Worm (Caenorhabditis elegans) whole organism, L4 larva: ENCODE data around the gene acbp-4.

Experiments used
- F26F4.8 ChIP-seq: fragments of 200-800 bp; sonication (Bioruptor generic); conservative IDR thresholded peaks from 2 replicates; pipeline ENCODE4 v1.3.6; 2022; ENCODE audit warnings: missing genetic modification characterization, missing compliant biosample characterization
- T20F7.1 ChIP-seq: fragments of 200-800 bp; sonication (Bioruptor generic); optimal IDR thresholded peaks from 2 replicates; lab custom pipeline; 2018; ENCODE audit warnings: mild to moderate bottlenecking, missing genetic modification characterization, missing compliant biosample characterization
- Y48G9A.11 ChIP-seq: fragments of 200-800 bp; sonication (Bioruptor generic); IDR thresholded peaks from 2 replicates; pipeline ENCODE4 v1.3.6; 2022; ENCODE audit warnings: missing genetic modification reagents, missing genetic modification characterization, missing compliant biosample characterization
- Y5F2A.4 ChIP-seq: fragments of 200-800 bp; sonication (Bioruptor generic); optimal IDR thresholded peaks from 2 replicates; lab custom pipeline; 2018; ENCODE audit warnings: mild to moderate bottlenecking, missing genetic modification characterization, missing compliant biosample characterization
- Y75B8A.6 ChIP-seq: fragments of 200-800 bp; sonication (Bioruptor generic); IDR thresholded peaks from 2 replicates; pipeline ENCODE4 v1.3.6; 2022; ENCODE audit warnings: missing genetic modification reagents, missing genetic modification characterization, missing compliant biosample characterization
- aha-1 ChIP-seq: fragments of 150-350 bp; peaks from one replicate; lab custom pipeline; 2014; ENCODE audit warnings: missing biosample characterization, missing genetic modification characterization
- ceh-28 ChIP-seq: fragments of 150-350 bp; optimal IDR thresholded peaks from 2 replicates; lab custom pipeline; 2014; ENCODE audit warnings: missing biosample characterization, missing genetic modification reagents, missing genetic modification characterization
- ceh-44 ChIP-seq: fragments of 200-800 bp; sonication (Bioruptor generic); IDR thresholded peaks from 2 replicates; pipeline ENCODE4 v1.3.6; 2022; ENCODE audit warnings: missing genetic modification reagents, missing genetic modification characterization, missing compliant biosample characterization
- ceh-62 ChIP-seq: sonication (generic microtip); optimal IDR thresholded peaks from 2 replicates; lab custom pipeline; 2017; ENCODE audit warnings: missing biosample characterization, missing genetic modification characterization
- ceh-82 ChIP-seq: sonication (generic microtip); optimal IDR thresholded peaks from 2 replicates; lab custom pipeline; 2017; ENCODE audit warnings: missing biosample characterization, missing genetic modification characterization
- daf-12 ChIP-seq: fragments of 150-350 bp; optimal IDR thresholded peaks from 2 replicates; lab custom pipeline; 2014; ENCODE audit warnings: missing biosample characterization, missing genetic modification reagents, missing genetic modification characterization
- daf-16 ChIP-seq, 3 experiments: sonication (generic microtip); optimal IDR thresholded peaks; 2 replicates each; lab custom pipeline; 2016 to 2017; ENCODE audit warnings: missing genetic modification characterization in 3 of 3, missing genetic modification reagents in 3 of 3, mild to moderate bottlenecking in 2 of 3, missing compliant biosample characterization in 2 of 3, missing biosample characterization in 1 of 3, moderate library complexity in 1 of 3
- daf-8 ChIP-seq: fragments of 200-800 bp; sonication (Bioruptor generic); IDR thresholded peaks from 2 replicates; pipeline ENCODE4 v1.3.6; 2022; ENCODE audit warnings: missing genetic modification characterization, missing compliant biosample characterization
- dmd-6 ChIP-seq: fragments of 200-800 bp; sonication (Bioruptor generic); IDR thresholded peaks from 2 replicates; pipeline ENCODE4 v1.3.6; 2022; ENCODE audit warnings: missing genetic modification reagents, missing genetic modification characterization, missing compliant biosample characterization
- dmd-8 ChIP-seq: fragments of 200-800 bp; sonication (Bioruptor generic); IDR thresholded peaks from 2 replicates; pipeline ENCODE4 v1.3.6; 2022; ENCODE audit warnings: missing genetic modification characterization, missing compliant biosample characterization
- dve-1 ChIP-seq: sonication (generic microtip); optimal IDR thresholded peaks from 2 replicates; lab custom pipeline; 2017; ENCODE audit warnings: antibody characterized with exemption, mild to moderate bottlenecking, missing genetic modification characterization, missing compliant biosample characterization; ENCODE audit not compliant: insufficient read depth
- egl-27 ChIP-seq: sonication (generic microtip); optimal IDR thresholded peaks from 3 replicates; lab custom pipeline; 2017; ENCODE audit warnings: missing biosample characterization, missing genetic modification reagents, missing genetic modification characterization
- fkh-10 ChIP-seq: fragments of 150-350 bp; optimal IDR thresholded peaks from 2 replicates; lab custom pipeline; 2014; ENCODE audit warnings: missing biosample characterization, missing genetic modification reagents, missing genetic modification characterization
- gei-8 ChIP-seq: fragments of 200-800 bp; sonication (Bioruptor generic); optimal IDR thresholded peaks from 2 replicates; lab custom pipeline; 2018; ENCODE audit warnings: mild to moderate bottlenecking, missing genetic modification characterization, missing compliant biosample characterization
- hif-1 ChIP-seq, 2 experiments: sonication (generic microtip); optimal IDR thresholded peaks; 2 replicates each; lab custom pipeline; 2016 to 2017; ENCODE audit warnings: missing compliant biosample characterization in 2 of 2, missing genetic modification characterization in 2 of 2, missing genetic modification reagents in 2 of 2, missing genotype in 2 of 2, mild to moderate bottlenecking in 1 of 2
- hlh-11 ChIP-seq: fragments of 200-800 bp; sonication (Bioruptor generic); optimal IDR thresholded peaks from 2 replicates; lab custom pipeline; 2018; ENCODE audit warnings: mild to moderate bottlenecking, missing genetic modification characterization, missing compliant biosample characterization
- hlh-30 ChIP-seq: sonication (generic microtip); optimal IDR thresholded peaks from 2 replicates; lab custom pipeline; 2017; ENCODE audit warnings: antibody characterized with exemption, mild to moderate bottlenecking, missing genetic modification characterization, missing compliant biosample characterization; ENCODE audit not compliant: insufficient read depth
- jun-1 ChIP-seq: fragments of 150-350 bp; optimal IDR thresholded peaks from 2 replicates; lab custom pipeline; 2014; ENCODE audit warnings: missing biosample characterization, missing genetic modification reagents, missing genetic modification characterization
- lim-7 ChIP-seq: fragments of 200-800 bp; sonication (Bioruptor generic); IDR thresholded peaks from 2 replicates; pipeline ENCODE4 v1.3.6; 2022; ENCODE audit warnings: missing genetic modification characterization, missing compliant biosample characterization
- lin-29 ChIP-seq: fragments of 200-800 bp; sonication (Bioruptor generic); IDR thresholded peaks from 2 replicates; pipeline ENCODE4 v1.3.6; 2022; ENCODE audit warnings: missing genetic modification reagents, missing genetic modification characterization, missing compliant biosample characterization
- madf-5 ChIP-seq, 2 experiments: fragments of 200-800 bp; sonication (Bioruptor generic); IDR thresholded peaks; 2 replicates each; pipeline ENCODE4 v1.3.6; 2022; ENCODE audit warnings: missing compliant biosample characterization in 2 of 2, missing genetic modification characterization in 2 of 2
- mdl-1 ChIP-seq, 2 experiments: fragments of 150-350 bp in 1 of 2; sonication (generic microtip) in 1 of 2; optimal IDR thresholded peaks; 2 replicates each; lab custom pipeline; 2014 to 2017; ENCODE audit warnings: missing biosample characterization in 2 of 2, missing genetic modification characterization in 2 of 2
- mxl-3 ChIP-seq: fragments of 200-800 bp; sonication (Bioruptor generic); optimal IDR thresholded peaks from 2 replicates; lab custom pipeline; 2018; ENCODE audit warnings: mild to moderate bottlenecking, missing genetic modification characterization, missing compliant biosample characterization
- nhr-10 ChIP-seq: fragments of 150-350 bp; optimal IDR thresholded peaks from 2 replicates; lab custom pipeline; 2014; ENCODE audit warnings: missing biosample characterization, missing genetic modification characterization
- nhr-102 ChIP-seq: sonication (generic microtip); optimal IDR thresholded peaks from 2 replicates; lab custom pipeline; 2016; ENCODE audit warnings: mild to moderate bottlenecking, missing genetic modification characterization, moderate library complexity, missing compliant biosample characterization
- nhr-11 ChIP-seq: fragments of 150-350 bp; optimal IDR thresholded peaks from 2 replicates; lab custom pipeline; 2014; ENCODE audit warnings: missing biosample characterization, missing genetic modification characterization
- nhr-111 ChIP-seq: fragments of 200-800 bp; sonication (Bioruptor generic); optimal IDR thresholded peaks from 2 replicates; lab custom pipeline; 2018; ENCODE audit warnings: mild to moderate bottlenecking, missing genetic modification characterization, missing compliant biosample characterization
- nhr-237 ChIP-seq: sonication (generic microtip); optimal IDR thresholded peaks from 2 replicates; lab custom pipeline; 2017; ENCODE audit warnings: missing biosample characterization, missing genetic modification characterization
- nhr-41 ChIP-seq: fragments of 200-800 bp; sonication (Bioruptor generic); IDR thresholded peaks from 2 replicates; pipeline ENCODE4 v1.3.6; 2022; ENCODE audit warnings: missing genetic modification reagents, missing genetic modification characterization, missing compliant biosample characterization
- nhr-76 ChIP-seq: fragments of 150-350 bp; optimal IDR thresholded peaks from 2 replicates; lab custom pipeline; 2014; ENCODE audit warnings: missing biosample characterization, missing genetic modification characterization
- pha-4 ChIP-seq, 2 experiments: fragments of 150-350 bp in 1 of 2; fragments of 200-800 bp in 1 of 2; sonication (Bioruptor generic) in 1 of 2; IDR thresholded peaks in 1 of 2; optimal IDR thresholded peaks in 1 of 2; 2 replicates each; pipeline versions ENCODE4 v1.3.6 to Lab custom; 2014 to 2022; ENCODE audit warnings: missing genetic modification characterization in 2 of 2, missing genetic modification reagents in 2 of 2, missing biosample characterization in 1 of 2, missing compliant biosample characterization in 1 of 2
- php-3 ChIP-seq: fragments of 200-800 bp; sonication (Bioruptor generic); IDR thresholded peaks from 2 replicates; pipeline ENCODE4 v1.3.6; 2022; ENCODE audit warnings: missing genetic modification reagents, missing genetic modification characterization, missing compliant biosample characterization
- pqm-1 ChIP-seq: sonication (generic microtip); optimal IDR thresholded peaks from 2 replicates; lab custom pipeline; 2017; ENCODE audit warnings: missing biosample characterization, missing genetic modification characterization
- rbr-2 ChIP-seq: sonication (generic microtip); optimal IDR thresholded peaks from 2 replicates; lab custom pipeline; 2016; ENCODE audit warnings: missing genotype, missing genetic modification characterization, missing compliant biosample characterization
- sdz-12 ChIP-seq: fragments of 200-800 bp; sonication (Bioruptor generic); optimal IDR thresholded peaks from 2 replicates; lab custom pipeline; 2018; ENCODE audit warnings: mild to moderate bottlenecking, missing genetic modification characterization, missing compliant biosample characterization
- snpc-1.2 ChIP-seq: fragments of 200-800 bp; sonication (Bioruptor generic); IDR thresholded peaks from 2 replicates; pipeline ENCODE4 v1.3.6; 2022; ENCODE audit warnings: missing genetic modification reagents, missing genetic modification characterization, missing compliant biosample characterization
- spr-3 ChIP-seq: fragments of 200-800 bp; sonication (Bioruptor generic); optimal IDR thresholded peaks from 2 replicates; lab custom pipeline; 2018; ENCODE audit warnings: mild to moderate bottlenecking, missing genetic modification characterization, missing compliant biosample characterization
- tra-1 ChIP-seq: fragments of 200-800 bp; sonication (Bioruptor generic); IDR thresholded peaks from 2 replicates; pipeline ENCODE4 v1.3.6; 2022; ENCODE audit warnings: missing genetic modification reagents, missing genetic modification characterization, missing compliant biosample characterization
- unc-130 ChIP-seq: sonication (generic microtip); optimal IDR thresholded peaks from 2 replicates; lab custom pipeline; 2016; ENCODE audit warnings: missing genetic modification reagents, missing genetic modification characterization, missing compliant biosample characterization
- unc-62 ChIP-seq, 3 experiments: fragments of 150-350 bp in 1 of 3; sonication (generic microtip); optimal IDR thresholded peaks in 2 of 3; peaks in 1 of 3; 1 replicate in 1 of 3; 2 replicates in 2 of 3; lab custom pipeline; 2014 to 2017; ENCODE audit warnings: missing biosample characterization in 3 of 3, missing genetic modification characterization in 3 of 3, missing genetic modification reagents in 3 of 3, missing genotype in 1 of 3
- vab-7 ChIP-seq: fragments of 200-800 bp; sonication (Bioruptor generic); IDR thresholded peaks from 2 replicates; pipeline ENCODE4 v1.3.6; 2022; ENCODE audit warnings: missing genetic modification reagents, missing genetic modification characterization, missing compliant biosample characterization
- ztf-11 ChIP-seq: fragments of 150-350 bp; optimal IDR thresholded peaks from 2 replicates; lab custom pipeline; 2014; ENCODE audit warnings: missing biosample characterization, missing genetic modification characterization
- ztf-7 ChIP-seq: fragments of 150-350 bp; optimal IDR thresholded peaks from 2 replicates; lab custom pipeline; 2014; ENCODE audit warnings: missing biosample characterization, missing genetic modification characterization

acbp-4 gene

DNA sequence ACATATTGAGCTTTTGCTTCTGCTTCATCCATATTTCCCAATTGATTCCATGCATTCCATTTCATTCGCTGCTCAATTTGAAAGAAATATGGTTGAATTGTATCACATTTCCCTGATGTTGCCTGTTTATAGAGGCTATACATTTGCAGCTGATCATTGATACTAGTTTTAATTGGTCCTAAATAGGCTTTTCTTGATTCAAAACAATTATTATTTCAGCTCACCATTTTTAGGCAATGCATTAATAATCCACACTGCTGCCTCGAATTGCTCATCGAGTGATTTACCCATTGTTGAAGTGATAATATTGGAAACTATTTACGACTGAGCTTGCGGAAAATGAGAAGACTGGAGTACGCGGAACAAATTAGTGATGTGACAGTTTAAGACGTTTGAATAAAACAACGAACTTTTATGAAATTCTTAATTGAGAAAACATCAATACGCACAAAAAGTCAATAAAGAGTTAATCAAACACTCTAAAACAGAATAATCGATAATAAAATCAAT is at the start of gene acbp-4:
acbp-4 (minus strand) TSS at position 510 of the 510 bp plus-strand sequence.
- TF ChIP-seq ceh-28 = peak; percentile 38
- TF ChIP-seq dmd-8 (GFP tag; lab: Robert Waterston, UW) = no peak
- peak in 1 of 2 experiments; percentile 60 for TF ChIP-seq unc-62 (GFP tag; optimal IDR thresholded peaks at IDR 0.05 in 1 of 2; lab: Kevin White, UChicago)
- TF ChIP-seq unc-62 (tag; optimal IDR thresholded peaks at IDR 0.05; lab: Kevin White, UChicago) = no peak
- TF ChIP-seq sdz-12 (GFP tag; lab: Kevin White, UChicago) = no peak
- no peak for TF ChIP-seq lim-7

ce11 chrIII:7358627-7359026 is 49.7 kb upstream of the acbp-4 start:
- no peak for TF ChIP-seq spr-3 (GFP tag; lab: Kevin White, UChicago)
- TF ChIP-seq T20F7.1 (GFP tag; lab: Kevin White, UChicago) = no peak
- TF ChIP-seq mxl-3 = peak; percentile 15
- TF ChIP-seq pha-4 (GFP tag; IDR thresholded peaks at IDR 0.05; lab: Robert Waterston, UW) = no peak
- TF ChIP-seq pha-4 (tag; optimal IDR thresholded peaks at IDR 0.05; lab: Kevin White, UChicago) = peak; percentile 80
- no peak for TF ChIP-seq fkh-10 (GFP tag; lab: Kevin White, UChicago)
- peak; percentile 24 for TF ChIP-seq dve-1 (tag; lab: Kevin White, UChicago)
- TF ChIP-seq nhr-10 (tag; lab: Kevin White, UChicago) = no peak
- no peak for TF ChIP-seq tra-1
- peak; percentile 93 for TF ChIP-seq aha-1 (tag; lab: Kevin White, UChicago)
- peak; percentile 51; the same call in 1 of the 2 replicates for TF ChIP-seq dmd-6 (GFP tag; lab: Robert Waterston, UW)
- peak in 1 of 2 experiments; percentile 80 for TF ChIP-seq daf-16 (GFP tag; optimal IDR thresholded peaks at IDR 0.05; lab: Kevin White, UChicago)
- peak; percentile 60 for TF ChIP-seq daf-16 (tag; optimal IDR thresholded peaks at IDR 0.05; lab: Kevin White, UChicago)
- TF ChIP-seq Y5F2A.4 (GFP tag; lab: Kevin White, UChicago) = no peak
- TF ChIP-seq lin-29 = no peak
- no peak for TF ChIP-seq Y48G9A.11
- TF ChIP-seq madf-5 (GFP tag; IDR thresholded peaks at IDR 0.05; lab: Robert Waterston, UW) = no peak
- TF ChIP-seq snpc-1.2 (GFP tag; lab: Robert Waterston, UW) = no peak
- no peak for TF ChIP-seq ceh-44 (GFP tag; lab: Robert Waterston, UW)
- no peak for TF ChIP-seq daf-12
- peak; percentile 40 for TF ChIP-seq hlh-30 (tag; lab: Kevin White, UChicago)
- no peak for TF ChIP-seq egl-27 (tag; lab: Kevin White, UChicago)
- TF ChIP-seq nhr-102 (tag; lab: Kevin White, UChicago) = no peak
- TF ChIP-seq nhr-11 (tag; lab: Kevin White, UChicago) = peak; percentile 12
- no peak for TF ChIP-seq pqm-1 (tag; lab: Kevin White, UChicago)
- TF ChIP-seq sdz-12 (GFP tag; lab: Kevin White, UChicago) = no peak
- TF ChIP-seq ztf-11 (tag; lab: Kevin White, UChicago) = no peak
- TF ChIP-seq gei-8 (GFP tag; lab: Kevin White, UChicago) = no peak
- no peak for TF ChIP-seq jun-1
- TF ChIP-seq unc-130 (GFP tag; lab: Kevin White, UChicago) = no peak
- TF ChIP-seq nhr-76 (tag; lab: Kevin White, UChicago) = no peak
- no peak for TF ChIP-seq mdl-1 (tag; optimal IDR thresholded peaks at IDR 0.05; lab: Kevin White, UChicago)
- no peak for TF ChIP-seq ztf-7
- no peak for TF ChIP-seq php-3 (GFP tag; lab: Robert Waterston, UW)
- no peak for TF ChIP-seq dmd-8 (GFP tag; lab: Robert Waterston, UW)
- no peak for TF ChIP-seq rbr-2
- TF ChIP-seq nhr-111 = no peak
- no peak for TF ChIP-seq ceh-82 (tag; lab: Kevin White, UChicago)
- TF ChIP-seq ceh-62 (tag; lab: Kevin White, UChicago) = no peak
- TF ChIP-seq hif-1 (tag; optimal IDR thresholded peaks at IDR 0.05; lab: Kevin White, UChicago) = peak in 1 of 2 experiments; percentile 92
- TF ChIP-seq nhr-237 (tag; lab: Kevin White, UChicago) = no peak
- no peak for TF ChIP-seq Y75B8A.6
- TF ChIP-seq F26F4.8 (GFP tag; lab: Robert Waterston, UW) = no peak
- no peak for TF ChIP-seq vab-7
- TF ChIP-seq hlh-11 = peak; percentile 72
- no peak for TF ChIP-seq daf-8 (GFP tag; lab: Robert Waterston, UW)
- no peak for TF ChIP-seq nhr-41 (GFP tag; lab: Robert Waterston, UW)
